Worm (Caenorhabditis elegans) whole organism, L2 larva: ENCODE data around the gene R04B3.1.

Source experiments
- R02D3.7 ChIP-seq: fragments of 150-350 bp; optimal IDR thresholded peaks from 2 replicates; lab custom pipeline; 2014; ENCODE audit warnings: missing biosample characterization, missing genetic modification characterization
- dmd-4 ChIP-seq: sonication (generic microtip); optimal IDR thresholded peaks from 2 replicates; lab custom pipeline; 2017; ENCODE audit warnings: missing biosample characterization, missing genetic modification characterization

- no peak for TF ChIP-seq R02D3.7 (tag; lab: Kevin White, UChicago)
- no peak for TF ChIP-seq dmd-4
Observed at ce11 chrX:2452297-2452696, 18.9 kb downstream of the R04B3.1 start.
